Worm (Caenorhabditis elegans): ENCODE measurements around the gene par-3.

par-3 gene

DNA sequence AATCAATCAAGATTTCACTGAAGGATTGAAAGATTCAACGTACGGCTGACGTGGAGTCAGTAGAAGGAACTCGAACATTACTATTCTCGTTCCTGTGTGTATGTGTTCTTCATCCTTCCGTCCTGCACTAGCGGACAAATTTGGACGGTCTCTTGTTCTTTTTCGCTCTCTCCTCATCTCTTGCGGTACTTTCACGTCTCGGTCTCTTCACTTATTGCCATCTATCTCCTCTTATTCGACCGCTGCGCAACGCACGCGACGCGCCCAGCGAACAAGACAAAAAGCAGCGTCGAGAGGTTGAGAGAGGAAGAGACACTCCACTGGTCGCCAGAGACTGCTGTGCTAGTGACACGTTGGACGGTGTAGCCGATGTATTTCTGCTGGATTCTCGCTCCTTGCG is 51.4 kb downstream of the par-3 start (continued):
- TF ChIP-seq elt-3 (tag; optimal IDR thresholded peaks at IDR 0.05) (peak in 1 of 6 experiments; percentile 44), tlp-1 (tag; optimal IDR thresholded peaks at IDR 0.05) (no peak), nhr-11 (tag; optimal IDR thresholded peaks at IDR 0.05) (no peak), fkh-4 (tag; optimal IDR thresholded peaks at IDR 0.05; ENCODE audit: borderline replicate concordance) (no peak), isw-1 (GFP tag; IDR thresholded peaks at IDR 0.05) (peak; percentile 39; the same call in 1 of the 2 replicates), zag-1 (tag; optimal IDR thresholded peaks at IDR 0.05) (no peak), sox-4 (tag; optimal IDR thresholded peaks at IDR 0.05) (no peak), fkh-10 (GFP tag; optimal IDR thresholded peaks at IDR 0.05) (peak; percentile 10), snu-23 (GFP tag; optimal IDR thresholded peaks at IDR 0.05) (peak; percentile 67), ceh-90 (tag; optimal IDR thresholded peaks at IDR 0.05) (no peak), ceh-82 (tag; optimal IDR thresholded peaks at IDR 0.05) (peak; percentile 7 to 87 (median 68)), fkh-8 (tag; optimal IDR thresholded peaks at IDR 0.05) (peak; percentile 49), ceh-8 (GFP tag; optimal IDR thresholded peaks at IDR 0.05) (no peak), Y116A8C.19 (tag; optimal IDR thresholded peaks at IDR 0.05; ENCODE audit: borderline replicate concordance) (no peak), dpl-1 (GFP tag; optimal IDR thresholded peaks at IDR 0.05) (peak in 2 of 3 experiments; percentile 49 to 62), nhr-71 (tag; optimal IDR thresholded peaks at IDR 0.05) (peak; percentile 58), unc-130 (tag; optimal IDR thresholded peaks at IDR 0.05) (no peak), pqm-1 (tag; optimal IDR thresholded peaks at IDR 0.05) (no peak), nhr-77 (tag; optimal IDR thresholded peaks at IDR 0.05) (peak; percentile 43), aly-2 (tag; optimal IDR thresholded peaks at IDR 0.05) (no peak), sptf-1 (tag; optimal IDR thresholded peaks at IDR 0.05) (no peak), xbp-1 (tag; optimal IDR thresholded peaks at IDR 0.05) (peak; percentile 36), irx-1 (tag; optimal IDR thresholded peaks at IDR 0.05) (no peak), nhr-20 (tag; optimal IDR thresholded peaks at IDR 0.05) (peak; percentile 5), egl-27 (tag; optimal IDR thresholded peaks at IDR 0.05) (no peak), ets-5 (GFP tag; IDR thresholded peaks at IDR 0.05) (no peak), pag-3 (tag; optimal IDR thresholded peaks at IDR 0.05; ENCODE audit: borderline replicate concordance, insufficient read depth) (no peak), rnt-1 (tag; optimal IDR thresholded peaks at IDR 0.05) (peak; percentile 75), elt-2 (tag; optimal IDR thresholded peaks at IDR 0.05) (no peak), lin-13 (GFP tag; optimal IDR thresholded peaks at IDR 0.05) (no peak), nhr-76 (tag; optimal IDR thresholded peaks at IDR 0.05) (no peak), C04F5.9 (tag; optimal IDR thresholded peaks at IDR 0.05) (no peak), hpl-2 (GFP tag; optimal IDR thresholded peaks at IDR 0.05) (no peak), lin-35 (GFP tag; optimal IDR thresholded peaks at IDR 0.05) (peak; percentile 55 to 64), mdl-1 (tag; optimal IDR thresholded peaks at IDR 0.05) (peak in 1 of 2 experiments; percentile 62), egl-13 (tag; optimal IDR thresholded peaks at IDR 0.05) (no peak), ama-1 (optimal IDR thresholded peaks at IDR 0.05) (no peak), efl-1 (optimal IDR thresholded peaks at IDR 0.05) (peak; percentile 68 to 83), efl-1 (GFP tag; optimal IDR thresholded peaks at IDR 0.05 in 1 of 2) (peak; percentile 30 to 96), blmp-1 (tag; optimal IDR thresholded peaks at IDR 0.05) (peak; percentile 52), ztf-11 (tag; optimal IDR thresholded peaks at IDR 0.05) (no peak), mep-1 (tag; optimal IDR thresholded peaks at IDR 0.05) (peak; percentile 74)

DNA sequence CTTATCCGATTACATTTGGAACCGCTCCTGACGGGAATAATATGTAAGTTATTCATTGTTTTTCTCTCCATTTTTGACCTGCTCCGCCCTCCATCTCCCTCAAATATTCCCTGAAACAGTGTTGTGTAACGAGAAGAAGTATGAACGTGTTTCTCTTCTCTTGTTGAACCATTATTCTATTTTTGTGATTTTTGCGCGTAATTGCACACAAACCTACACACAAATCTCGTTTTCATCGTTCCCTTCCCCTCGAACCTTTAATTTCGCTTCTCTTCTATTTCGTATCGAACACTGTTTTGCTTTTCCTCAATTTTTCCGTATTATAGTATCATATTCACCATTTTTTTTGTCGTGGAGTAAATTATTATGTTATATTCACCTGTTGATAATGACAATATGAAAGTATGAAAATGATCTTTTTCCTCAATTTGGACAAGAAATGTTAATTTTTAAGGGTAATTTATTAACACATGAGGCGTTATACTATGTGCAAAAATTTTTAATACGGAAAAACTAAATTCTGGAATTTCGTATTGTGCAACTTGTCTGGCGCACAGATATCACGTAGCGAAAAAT is 53.2 kb downstream of the par-3 start:
- TF ChIP-seq fos-1 (tag; optimal IDR thresholded peaks at IDR 0.05) = no peak
- no peak for TF ChIP-seq unc-130 (tag; optimal IDR thresholded peaks at IDR 0.05)
- no peak for TF ChIP-seq snu-23 (GFP tag; optimal IDR thresholded peaks at IDR 0.05)
- TF ChIP-seq sptf-1 (tag; optimal IDR thresholded peaks at IDR 0.05) = no peak
- no peak for TF ChIP-seq skn-1 (tag; optimal IDR thresholded peaks at IDR 0.05)
